Worm (Caenorhabditis elegans) whole organism, L4/young adult: ENCODE data around the gene F49C5.12.

ENCODE experiments used
- W03F9.2 ChIP-seq: fragments of 150-350 bp; optimal IDR thresholded peaks from 2 replicates; lab custom pipeline; 2014; ENCODE audit warnings: missing biosample characterization, missing genetic modification characterization
- dao-5 ChIP-seq: sonication (generic microtip); optimal IDR thresholded peaks from 2 replicates; lab custom pipeline; 2016; ENCODE audit warnings: missing genotype, missing genetic modification characterization, moderate library complexity, missing compliant biosample characterization
- him-1 ChIP-seq: sonication (generic microtip); optimal IDR thresholded peaks from 2 replicates; lab custom pipeline; 2016; ENCODE audit warnings: missing genotype, missing genetic modification reagents, missing genetic modification characterization, missing compliant biosample characterization

Gene F49C5.12

ce11 chrII:12560210-12560609 lies at the start of gene F49C5.12:
Gene F49C5.12 (minus strand): TSS chrII:12560310.
- TF ChIP-seq dao-5 (tag; lab: Kevin White, UChicago), result no peak
- TF ChIP-seq him-1 (tag; lab: Kevin White, UChicago), result no peak
- TF ChIP-seq W03F9.2 (tag; lab: Kevin White, UChicago), result no peak

- TF ChIP-seq him-1 (tag; lab: Kevin White, UChicago), result no peak
- TF ChIP-seq W03F9.2 (tag; lab: Kevin White, UChicago), result no peak
- TF ChIP-seq dao-5 (tag; lab: Kevin White, UChicago), result no peak
Measured at ce11 chrII:12608653-12609052, 48.5 kb upstream of the F49C5.12 start, which contains the start of gene Y38E10A.9. Gene Y38E10A.9 (plus strand): TSS chrII:12608953.

- TF ChIP-seq dao-5 (tag; lab: Kevin White, UChicago) (no peak), W03F9.2 (tag; lab: Kevin White, UChicago) (no peak), him-1 (tag; lab: Kevin White, UChicago) (no peak)
Measured at ce11 chrII:12606900-12607299, 46.8 kb upstream of the F49C5.12 start, which contains the start of gene Y38E10A.8. Gene Y38E10A.8 (plus strand): TSS chrII:12607200.

ce11 chrII:12606108-12606507 lies 46.0 kb upstream of the F49C5.12 start:
- no peak for TF ChIP-seq W03F9.2 (tag; lab: Kevin White, UChicago)
- no peak for TF ChIP-seq dao-5 (tag; lab: Kevin White, UChicago)
- no peak for TF ChIP-seq him-1 (tag; lab: Kevin White, UChicago)

- TF ChIP-seq him-1 (tag; lab: Kevin White, UChicago), result no peak
- TF ChIP-seq dao-5 (tag; lab: Kevin White, UChicago), result no peak
- no peak for TF ChIP-seq W03F9.2 (tag; lab: Kevin White, UChicago)
Measured at ce11 chrII:12603667-12604621, 43.8 kb upstream of the F49C5.12 start, which contains the start of the genes ceh-100 and lips-15. Gene ceh-100 (minus strand): TSS chrII:12603680. Gene lips-15 (plus strand): TSS chrII:12604386.

ce11 chrII:12580952-12581351 lies 20.8 kb upstream of the F49C5.12 start, which contains the start of gene clec-4:
Gene clec-4 (minus strand): TSS chrII:12581113.
- no peak for TF ChIP-seq W03F9.2 (tag; lab: Kevin White, UChicago)
- no peak for TF ChIP-seq dao-5 (tag; lab: Kevin White, UChicago)
- TF ChIP-seq him-1 (tag; lab: Kevin White, UChicago), result no peak

- TF ChIP-seq dao-5 (tag; lab: Kevin White, UChicago) (no peak), W03F9.2 (tag; lab: Kevin White, UChicago) (no peak)
Measured at ce11 chrII:12577754-12578153, 17.6 kb upstream of the F49C5.12 start, which contains the start of gene clec-8. Gene clec-8 (minus strand): TSS chrII:12578061.

- no peak for TF ChIP-seq W03F9.2 (tag; lab: Kevin White, UChicago)
- no peak for TF ChIP-seq dao-5 (tag; lab: Kevin White, UChicago)
- no peak for TF ChIP-seq him-1 (tag; lab: Kevin White, UChicago)
Measured at ce11 chrII:12574668-12575067, 14.6 kb upstream of the F49C5.12 start, which contains the start of gene Y38E10A.3. Gene Y38E10A.3 (minus strand): TSS chrII:12574768.

ce11 chrII:12573541-12573940 lies 13.4 kb upstream of the F49C5.12 start, which contains the start of gene Y38E10A.2:
Gene Y38E10A.2 (minus strand): TSS chrII:12573641.
- TF ChIP-seq W03F9.2 (tag; lab: Kevin White, UChicago) (no peak), dao-5 (tag; lab: Kevin White, UChicago) (no peak), him-1 (tag; lab: Kevin White, UChicago) (no peak)

ce11 chrII:12572760-12573159 lies 12.7 kb upstream of the F49C5.12 start, which contains the start of gene Y38E10A.35:
Gene Y38E10A.35 (minus strand): TSS chrII:12572860.
- no peak for TF ChIP-seq him-1 (tag; lab: Kevin White, UChicago)

ce11 chrII:12570523-12570922 lies 10.4 kb upstream of the F49C5.12 start, which contains the start of gene Y38E10A.1:
Gene Y38E10A.1 (minus strand): TSS chrII:12570623.
- TF ChIP-seq W03F9.2 (tag; lab: Kevin White, UChicago), result no peak
- no peak for TF ChIP-seq dao-5 (tag; lab: Kevin White, UChicago)
- no peak for TF ChIP-seq him-1 (tag; lab: Kevin White, UChicago)

- no peak for TF ChIP-seq W03F9.2 (tag; lab: Kevin White, UChicago)
- TF ChIP-seq him-1 (tag; lab: Kevin White, UChicago), result no peak
- no peak for TF ChIP-seq dao-5 (tag; lab: Kevin White, UChicago)
Measured at ce11 chrII:12565851-12566250, 5.7 kb upstream of the F49C5.12 start, which contains the start of gene F49C5.7. Gene F49C5.7 (plus strand): TSS chrII:12566151.

ce11 chrII:12555579-12555978 lies 4.5 kb downstream of the F49C5.12 start, which contains the start of gene F49C5.11:
Gene F49C5.11 (plus strand): TSS chrII:12555879.
- TF ChIP-seq dao-5 (tag; lab: Kevin White, UChicago) (no peak), him-1 (tag; lab: Kevin White, UChicago) (no peak), W03F9.2 (tag; lab: Kevin White, UChicago) (no peak)
